Worm (Caenorhabditis elegans): ENCODE results near the gene F23F1.5.

The F23F1.5 gene

ce11 chrII:37213-37612 is 5.8 kb upstream of the F23F1.5 start, which contains the start of gene F23F1.6:
F23F1.6 (minus strand) TSS chrII:37313.
- no peak for TF ChIP-seq ets-7 (tag; optimal IDR thresholded peaks at IDR 0.05)

ce11 chrII:33904-34303 is 2.5 kb upstream of the F23F1.5 start, which contains the start of gene F23F1.2:
F23F1.2 (plus strand) TSS chrII:34204.
- no peak for TF ChIP-seq B0310.2 (tag; optimal IDR thresholded peaks at IDR 0.05)
- TF ChIP-seq ama-1 (optimal IDR thresholded peaks at IDR 0.05), result no peak
- TF ChIP-seq F13C5.2 (tag; optimal IDR thresholded peaks at IDR 0.05), result no peak
- no peak for TF ChIP-seq tbx-37 (GFP tag; conservative IDR thresholded peaks at IDR 0.05)
- TF ChIP-seq ceh-13 (GFP tag; optimal IDR thresholded peaks at IDR 0.05), result no peak
- TF ChIP-seq tra-4 (tag; optimal IDR thresholded peaks at IDR 0.05), result no peak
- no peak for TF ChIP-seq ceh-36 (tag; optimal IDR thresholded peaks at IDR 0.05)
- no peak for TF ChIP-seq hnd-1 (tag; optimal IDR thresholded peaks at IDR 0.05)
- TF ChIP-seq flt-1 (GFP tag; IDR thresholded peaks at IDR 0.05), result no peak
- TF ChIP-seq pes-1 (GFP tag; IDR thresholded peaks at IDR 0.05), result no peak
- no peak for TF ChIP-seq scrt-1 (GFP tag; IDR thresholded peaks at IDR 0.05)
- no peak for TF ChIP-seq ets-7 (tag; optimal IDR thresholded peaks at IDR 0.05)
- TF ChIP-seq hmg-4 (GFP tag; optimal IDR thresholded peaks at IDR 0.05), result no peak
- no peak for TF ChIP-seq aly-1 (tag; optimal IDR thresholded peaks at IDR 0.05)
- TF ChIP-seq sea-1 (GFP tag; conservative IDR thresholded peaks at IDR 0.05), result no peak
- no peak for TF ChIP-seq hmbx-1 (tag; optimal IDR thresholded peaks at IDR 0.05)
- TF ChIP-seq tbx-11 (GFP tag; IDR thresholded peaks at IDR 0.05), result no peak

ce11 chrII:29578-29977 is 1.8 kb downstream of the F23F1.5 start:
- TF ChIP-seq B0310.2 (tag; optimal IDR thresholded peaks at IDR 0.05), result no peak
- no peak for TF ChIP-seq ceh-13 (GFP tag; optimal IDR thresholded peaks at IDR 0.05)
- no peak for TF ChIP-seq aly-1 (tag; optimal IDR thresholded peaks at IDR 0.05)
- no peak for TF ChIP-seq F13C5.2 (tag; optimal IDR thresholded peaks at IDR 0.05)
- TF ChIP-seq ceh-36 (tag; optimal IDR thresholded peaks at IDR 0.05), result no peak
- no peak for TF ChIP-seq tbx-37 (GFP tag; conservative IDR thresholded peaks at IDR 0.05)
- TF ChIP-seq tbx-11 (GFP tag; IDR thresholded peaks at IDR 0.05), result no peak
- no peak for TF ChIP-seq ama-1 (optimal IDR thresholded peaks at IDR 0.05)
- TF ChIP-seq pes-1 (GFP tag; IDR thresholded peaks at IDR 0.05), result no peak

- TF ChIP-seq ets-7 (tag; optimal IDR thresholded peaks at IDR 0.05), result no peak
- TF ChIP-seq tbx-11 (GFP tag; IDR thresholded peaks at IDR 0.05), result no peak
- no peak for TF ChIP-seq pes-1 (GFP tag; IDR thresholded peaks at IDR 0.05)
- no peak for TF ChIP-seq tra-4 (tag; optimal IDR thresholded peaks at IDR 0.05)
- TF ChIP-seq hmg-4 (GFP tag; optimal IDR thresholded peaks at IDR 0.05), result no peak
- no peak for TF ChIP-seq hnd-1 (tag; optimal IDR thresholded peaks at IDR 0.05)
- no peak for TF ChIP-seq F13C5.2 (tag; optimal IDR thresholded peaks at IDR 0.05)
- no peak for TF ChIP-seq flt-1 (GFP tag; IDR thresholded peaks at IDR 0.05)
- TF ChIP-seq ceh-36 (tag; optimal IDR thresholded peaks at IDR 0.05), result no peak
- no peak for TF ChIP-seq hmbx-1 (tag; optimal IDR thresholded peaks at IDR 0.05)
- no peak for TF ChIP-seq B0310.2 (tag; optimal IDR thresholded peaks at IDR 0.05)
- TF ChIP-seq scrt-1 (GFP tag; IDR thresholded peaks at IDR 0.05), result no peak
- no peak for TF ChIP-seq ceh-13 (GFP tag; optimal IDR thresholded peaks at IDR 0.05)
- TF ChIP-seq aly-1 (tag; optimal IDR thresholded peaks at IDR 0.05), result no peak
- TF ChIP-seq sea-1 (GFP tag; conservative IDR thresholded peaks at IDR 0.05), result no peak
- TF ChIP-seq tbx-37 (GFP tag; conservative IDR thresholded peaks at IDR 0.05), result no peak
- TF ChIP-seq ama-1 (optimal IDR thresholded peaks at IDR 0.05), result no peak
Measured at ce11 chrII:28283-28682, 3.1 kb downstream of the F23F1.5 start, which contains the start of gene F23F1.4. F23F1.4 (minus strand) TSS chrII:28423.

- peak; percentile 26 for TF ChIP-seq F13C5.2 (tag; optimal IDR thresholded peaks at IDR 0.05)
- no peak for TF ChIP-seq hmg-4 (GFP tag; optimal IDR thresholded peaks at IDR 0.05)
- TF ChIP-seq ceh-13 (GFP tag; optimal IDR thresholded peaks at IDR 0.05), result no peak
Measured at ce11 chrII:24559-24998, 6.8 kb downstream of the F23F1.5 start, which contains the start of gene enee-1. enee-1 (plus strand) TSS chrII:24666.

ce11 chrII:23739-24138 is 7.6 kb downstream of the F23F1.5 start:
- TF ChIP-seq ets-7 (tag; optimal IDR thresholded peaks at IDR 0.05) (no peak), aly-1 (tag; optimal IDR thresholded peaks at IDR 0.05) (no peak), flt-1 (GFP tag; IDR thresholded peaks at IDR 0.05) (no peak), ama-1 (optimal IDR thresholded peaks at IDR 0.05) (no peak), ceh-13 (GFP tag; optimal IDR thresholded peaks at IDR 0.05) (no peak), hnd-1 (tag; optimal IDR thresholded peaks at IDR 0.05) (no peak), tbx-37 (GFP tag; conservative IDR thresholded peaks at IDR 0.05) (no peak), ceh-36 (tag; optimal IDR thresholded peaks at IDR 0.05) (no peak), F13C5.2 (tag; optimal IDR thresholded peaks at IDR 0.05) (no peak), pes-1 (GFP tag; IDR thresholded peaks at IDR 0.05) (no peak), tra-4 (tag; optimal IDR thresholded peaks at IDR 0.05) (no peak), sea-1 (GFP tag; conservative IDR thresholded peaks at IDR 0.05) (no peak), tbx-11 (GFP tag; IDR thresholded peaks at IDR 0.05) (no peak), B0310.2 (tag; optimal IDR thresholded peaks at IDR 0.05) (no peak), hmbx-1 (tag; optimal IDR thresholded peaks at IDR 0.05) (no peak), hmg-4 (GFP tag; optimal IDR thresholded peaks at IDR 0.05) (no peak), scrt-1 (GFP tag; IDR thresholded peaks at IDR 0.05) (no peak)

- TF ChIP-seq B0310.2 (tag; optimal IDR thresholded peaks at IDR 0.05) (no peak), hmg-4 (GFP tag; optimal IDR thresholded peaks at IDR 0.05) (no peak), scrt-1 (GFP tag; IDR thresholded peaks at IDR 0.05) (no peak), hmbx-1 (tag; optimal IDR thresholded peaks at IDR 0.05) (no peak), flt-1 (GFP tag; IDR thresholded peaks at IDR 0.05) (no peak)
Measured at ce11 chrII:23025-23424, 8.4 kb downstream of the F23F1.5 start, which contains the start of gene sqt-2. sqt-2 (plus strand) TSS chrII:23325.

ce11 chrII:21953-22352 is 9.4 kb downstream of the F23F1.5 start:
- TF ChIP-seq hmg-4 (GFP tag; optimal IDR thresholded peaks at IDR 0.05) (no peak), ama-1 (optimal IDR thresholded peaks at IDR 0.05) (no peak), tra-4 (tag; optimal IDR thresholded peaks at IDR 0.05) (no peak), hnd-1 (tag; optimal IDR thresholded peaks at IDR 0.05) (no peak), sea-1 (GFP tag; conservative IDR thresholded peaks at IDR 0.05) (no peak), aly-1 (tag; optimal IDR thresholded peaks at IDR 0.05) (no peak)
